Worm (Caenorhabditis elegans): ENCODE results near the gene bcmo-1.

bcmo-1 gene

DNA sequence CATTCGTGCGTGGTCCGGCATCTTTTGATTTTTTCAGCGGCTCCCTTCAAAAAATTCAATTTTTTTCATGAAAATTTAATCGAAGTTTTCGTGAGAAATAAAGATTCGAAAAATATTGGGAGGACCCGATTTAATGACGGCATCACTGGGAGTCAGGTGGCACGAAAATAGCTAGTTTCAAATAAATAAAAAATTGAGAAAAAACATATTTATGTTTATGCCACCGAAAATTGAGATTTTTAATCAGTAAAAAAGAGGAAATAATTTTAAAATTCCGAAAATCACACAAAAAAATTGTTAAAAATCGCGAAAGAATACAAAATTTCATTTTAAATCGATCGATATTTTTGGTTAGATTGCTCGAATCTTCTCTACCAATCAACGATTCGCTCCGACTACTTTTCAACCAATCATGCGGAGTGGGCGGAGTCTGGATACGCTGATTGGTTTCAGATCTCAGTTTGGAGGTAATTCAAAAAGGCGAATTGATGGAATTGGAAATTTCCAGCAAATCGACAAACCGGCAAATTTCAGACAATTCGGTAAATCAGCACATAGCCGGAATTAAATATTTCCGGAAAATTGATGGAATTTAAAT lies 47.7 kb downstream of the bcmo-1 start, which contains the start of gene gsy-1:
TSS of gene gsy-1 (minus strand) at position 51 of the 598 bp plus-strand sequence.
- TF ChIP-seq tab-1 (GFP tag; IDR thresholded peaks at IDR 0.05) (no peak), ztf-29 (GFP tag; IDR thresholded peaks at IDR 0.05) (no peak), med-1 (GFP tag; optimal IDR thresholded peaks at IDR 0.05; ENCODE audit: insufficient read depth) (no peak), klf-2 (GFP tag; conservative IDR thresholded peaks at IDR 0.05) (no peak), ref-1 (GFP tag; conservative IDR thresholded peaks at IDR 0.05) (no peak), T22C8.4 (GFP tag; IDR thresholded peaks at IDR 0.05) (no peak), flt-1 (GFP tag; IDR thresholded peaks at IDR 0.05) (no peak), ztf-23 (GFP tag; IDR thresholded peaks at IDR 0.05) (no peak)

- TF ChIP-seq T22C8.4 (GFP tag; IDR thresholded peaks at IDR 0.05), result no peak
- TF ChIP-seq ztf-23 (GFP tag; IDR thresholded peaks at IDR 0.05), result no peak
- TF ChIP-seq flt-1 (GFP tag; IDR thresholded peaks at IDR 0.05), result no peak
- no peak for TF ChIP-seq ref-1 (GFP tag; conservative IDR thresholded peaks at IDR 0.05)
- TF ChIP-seq cog-1 (tag; optimal IDR thresholded peaks at IDR 0.05), result no peak
- no peak for TF ChIP-seq med-1 (GFP tag; optimal IDR thresholded peaks at IDR 0.05; ENCODE audit: insufficient read depth)
- TF ChIP-seq klf-2 (GFP tag; conservative IDR thresholded peaks at IDR 0.05), result no peak
- TF ChIP-seq tab-1 (GFP tag; IDR thresholded peaks at IDR 0.05), result no peak
- TF ChIP-seq ztf-29 (GFP tag; IDR thresholded peaks at IDR 0.05), result no peak
Observed at ce11 chrII:12878697-12879096, 48.2 kb downstream of the bcmo-1 start.

- TF ChIP-seq tab-1 (GFP tag; IDR thresholded peaks at IDR 0.05), result no peak
- no peak for TF ChIP-seq cog-1 (tag; optimal IDR thresholded peaks at IDR 0.05)
- TF ChIP-seq klf-2 (GFP tag; conservative IDR thresholded peaks at IDR 0.05), result no peak
- no peak for TF ChIP-seq ref-1 (GFP tag; conservative IDR thresholded peaks at IDR 0.05)
- TF ChIP-seq flt-1 (GFP tag; IDR thresholded peaks at IDR 0.05), result no peak
- TF ChIP-seq ztf-29 (GFP tag; IDR thresholded peaks at IDR 0.05), result no peak
- no peak for TF ChIP-seq ztf-23 (GFP tag; IDR thresholded peaks at IDR 0.05)
- no peak for TF ChIP-seq med-1 (GFP tag; optimal IDR thresholded peaks at IDR 0.05; ENCODE audit: insufficient read depth)
- no peak for TF ChIP-seq T22C8.4 (GFP tag; IDR thresholded peaks at IDR 0.05)
Observed at ce11 chrII:12879758-12880157, 49.3 kb downstream of the bcmo-1 start.

- no peak for TF ChIP-seq tab-1 (GFP tag; IDR thresholded peaks at IDR 0.05)
Observed at ce11 chrII:12880406-12880805, 49.9 kb downstream of the bcmo-1 start, which contains the start of gene F35C5.1. F35C5.1 (plus strand) TSS chrII:12880804.
